Worm (Caenorhabditis elegans): ENCODE measurements around the gene Y110A2AL.10.

- TF ChIP-seq elt-2 (tag; optimal IDR thresholded peaks at IDR 0.05), result peak; percentile 19
- TF ChIP-seq skn-1 (tag; optimal IDR thresholded peaks at IDR 0.05), result no peak
- TF ChIP-seq elt-3 (tag; optimal IDR thresholded peaks at IDR 0.05), result no peak
- TF ChIP-seq fkh-10 (GFP tag; optimal IDR thresholded peaks at IDR 0.05), result no peak
- TF ChIP-seq snpc-4 (tag; optimal IDR thresholded peaks at IDR 0.05), result no peak
- TF ChIP-seq nfya-1 (tag; optimal IDR thresholded peaks at IDR 0.05; ENCODE audit: insufficient read depth), result no peak
- TF ChIP-seq pha-4 (tag; optimal IDR thresholded peaks at IDR 0.05), result no peak
- no peak for TF ChIP-seq nhr-77 (tag; optimal IDR thresholded peaks at IDR 0.05)
- no peak for TF ChIP-seq ZK546.5 (tag; optimal IDR thresholded peaks at IDR 0.05)
- TF ChIP-seq zag-1 (tag; optimal IDR thresholded peaks at IDR 0.05), result no peak
- TF ChIP-seq unc-62 (GFP tag; optimal IDR thresholded peaks at IDR 0.05), result no peak
- TF ChIP-seq nhr-76 (tag; optimal IDR thresholded peaks at IDR 0.05), result no peak
Observed at ce11 chrII:2861385-2862099, 10.2 kb downstream of the Y110A2AL.10 start.

Measured in whole organism, L3 larva.